Worm (Caenorhabditis elegans): Measurements from ENCODE around the gene C04E7.5.

DNA sequence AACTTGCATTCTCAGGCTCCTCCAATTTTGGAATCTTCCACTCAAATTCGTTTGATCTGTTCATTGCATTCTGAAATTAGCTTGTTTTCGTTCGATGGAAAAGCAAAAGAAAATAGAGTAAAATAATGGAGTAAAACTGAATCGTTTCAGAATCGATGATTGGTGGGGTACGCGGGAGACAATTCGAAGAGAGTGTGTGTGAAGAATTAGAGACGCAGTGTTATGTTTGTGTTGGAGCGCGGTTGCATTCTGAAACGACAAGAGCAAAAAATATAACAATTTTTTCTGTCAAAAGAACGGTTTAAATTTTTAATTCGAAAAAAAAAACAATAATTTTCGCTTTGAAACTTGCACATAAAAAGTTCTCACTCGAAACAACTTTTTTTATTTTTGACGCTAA, 28.1 kb downstream of the C04E7.5 start, which contains the start of gene ceh-93:
- TF ChIP-seq cog-1 (tag; optimal IDR thresholded peaks at IDR 0.05) (no peak), flt-1 (GFP tag; IDR thresholded peaks at IDR 0.05) (0 out of 2 replicates have a peak, but pooled peaks have one; percentile 15), ztf-23 (GFP tag; IDR thresholded peaks at IDR 0.05) (no peak), tab-1 (GFP tag; IDR thresholded peaks at IDR 0.05) (no peak), ztf-29 (GFP tag; IDR thresholded peaks at IDR 0.05) (no peak)
